Fruit fly (Drosophila melanogaster) Kc167 (cell line): ENCODE results near the gene Prosbeta4.

ENCODE experiments used
- Myc ChIP-seq: fragments of >200 bp; optimal IDR thresholded peaks from 2 replicates; lab custom pipeline; 2017; ENCODE audit warnings: missing external identifiers
- Sin3A ChIP-seq: fragments of >200 bp; optimal IDR thresholded peaks from 2 replicates; lab custom pipeline; 2018; ENCODE audit warnings: missing external identifiers
- h ChIP-seq: fragments of >200 bp; optimal IDR thresholded peaks from 3 replicates; lab custom pipeline; 2018; ENCODE audit warnings: missing external identifiers
- insv ChIP-seq: fragments of >200 bp; optimal IDR thresholded peaks from 3 replicates; lab custom pipeline; 2018; ENCODE audit warnings: missing external identifiers
- psq ChIP-seq: fragments of >200 bp; optimal IDR thresholded peaks from 2 replicates; lab custom pipeline; 2017; ENCODE audit warnings: missing external identifiers
- ttk ChIP-seq: sonication (Bioruptor generic); optimal IDR thresholded peaks from 2 replicates; lab custom pipeline; 2017; ENCODE audit warnings: missing external identifiers

Gene Prosbeta4

DNA sequence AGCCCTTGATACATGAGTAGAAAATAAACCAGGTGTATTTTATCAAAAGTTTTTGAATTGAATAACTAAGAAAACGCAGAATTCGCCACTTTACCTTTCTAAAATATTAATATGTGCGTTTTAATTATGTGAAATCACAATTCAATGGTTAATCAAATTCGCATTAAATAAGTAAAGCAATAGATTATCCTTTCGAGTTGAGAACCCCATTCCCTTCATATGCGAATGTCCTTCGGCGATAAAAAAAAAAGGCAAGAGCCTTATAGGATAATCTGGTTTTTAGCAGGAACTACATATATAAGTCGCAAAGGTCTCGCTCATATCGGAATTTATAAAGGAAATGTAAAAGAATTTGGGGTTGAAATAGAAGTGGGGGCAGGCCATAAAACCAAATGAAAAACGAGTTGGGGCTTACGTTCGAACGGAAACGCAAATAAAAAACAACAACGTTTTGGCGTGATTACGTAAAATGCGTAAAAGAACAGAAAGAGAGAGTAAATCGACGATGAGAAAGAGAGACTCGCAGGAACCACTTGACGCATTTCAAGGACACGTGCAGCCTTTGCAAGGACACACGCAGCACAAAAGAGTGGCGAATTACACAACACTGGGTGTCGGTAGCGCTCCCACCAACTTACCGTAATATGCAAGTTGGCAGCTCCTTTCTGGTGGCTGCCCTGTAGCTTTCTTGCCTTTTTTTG, 16.6 kb downstream of the Prosbeta4 start:
- TF ChIP-seq psq (lab: Kevin White, UChicago) (no peak), Sin3A (no peak), h (lab: Kevin White, UChicago) (no peak), ttk (lab: Kevin White, UChicago) (no peak), insv (lab: Kevin White, UChicago) (no peak), Myc (lab: Kevin White, UChicago) (no peak)

dm6 chr2L:16713929-16714328, 18.0 kb downstream of the Prosbeta4 start:
- no peak for TF ChIP-seq Sin3A
- TF ChIP-seq h (lab: Kevin White, UChicago), result no peak
- no peak for TF ChIP-seq Myc (lab: Kevin White, UChicago)
- no peak for TF ChIP-seq insv (lab: Kevin White, UChicago)
- no peak for TF ChIP-seq ttk (lab: Kevin White, UChicago)
- TF ChIP-seq psq (lab: Kevin White, UChicago), result no peak

DNA sequence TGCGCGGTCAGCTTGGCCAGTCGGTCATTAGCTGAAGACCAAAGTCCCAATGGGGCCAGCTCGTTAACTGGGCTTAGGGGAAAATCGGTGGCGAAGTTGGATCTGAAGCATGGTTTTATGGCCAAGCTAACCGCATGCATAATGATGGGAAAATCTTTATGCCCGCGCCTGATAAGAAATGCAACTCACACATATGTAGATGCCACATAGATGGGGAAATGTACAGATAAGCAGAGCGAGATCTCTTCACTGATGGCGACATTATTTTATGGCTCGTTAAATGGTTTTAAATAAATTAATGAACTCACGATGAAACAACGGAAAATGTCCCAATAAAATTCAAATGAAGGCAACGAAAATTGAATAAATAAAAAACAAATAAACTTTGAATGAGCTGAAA, 20.0 kb downstream of the Prosbeta4 start:
- TF ChIP-seq ttk (lab: Kevin White, UChicago), result no peak
- TF ChIP-seq insv (lab: Kevin White, UChicago), result no peak
- TF ChIP-seq Myc (lab: Kevin White, UChicago), result no peak
- TF ChIP-seq psq (lab: Kevin White, UChicago), result no peak
- no peak for TF ChIP-seq h (lab: Kevin White, UChicago)
- TF ChIP-seq Sin3A, result no peak

DNA sequence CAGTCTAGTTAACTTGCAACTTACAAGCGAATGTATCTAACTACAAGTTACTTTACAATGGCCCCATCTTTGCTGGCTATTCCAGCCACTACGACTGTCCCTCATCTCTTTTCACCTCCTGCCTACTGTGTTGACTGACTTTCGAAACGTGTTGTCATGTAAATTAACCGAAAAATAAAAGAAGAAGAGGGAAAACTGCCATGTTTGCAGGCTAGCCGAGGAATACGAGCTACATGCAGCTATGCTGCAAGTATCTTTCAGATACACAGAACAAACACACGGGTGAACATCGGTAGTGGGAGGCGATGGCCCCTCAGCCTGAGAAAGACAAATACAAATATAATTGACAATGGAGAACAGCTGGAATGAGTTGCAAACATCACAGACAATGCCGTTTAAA, 21.3 kb downstream of the Prosbeta4 start:
- TF ChIP-seq h (lab: Kevin White, UChicago) (no peak), insv (lab: Kevin White, UChicago) (no peak), Sin3A (no peak)

- no peak for TF ChIP-seq insv (lab: Kevin White, UChicago)
- TF ChIP-seq psq (lab: Kevin White, UChicago), result no peak
- TF ChIP-seq h (lab: Kevin White, UChicago), result no peak
- no peak for TF ChIP-seq Sin3A
- TF ChIP-seq ttk (lab: Kevin White, UChicago), result no peak
- TF ChIP-seq Myc (lab: Kevin White, UChicago), result no peak
These were observed 21.7 kb downstream of the Prosbeta4 start for dm6 chr2L:16710234-16710633.

- TF ChIP-seq ttk (lab: Kevin White, UChicago) (no peak), insv (lab: Kevin White, UChicago) (no peak), h (lab: Kevin White, UChicago) (no peak), Sin3A (no peak), Myc (lab: Kevin White, UChicago) (no peak), psq (lab: Kevin White, UChicago) (no peak)
These were observed 22.2 kb downstream of the Prosbeta4 start for dm6 chr2L:16709693-16710092.

DNA sequence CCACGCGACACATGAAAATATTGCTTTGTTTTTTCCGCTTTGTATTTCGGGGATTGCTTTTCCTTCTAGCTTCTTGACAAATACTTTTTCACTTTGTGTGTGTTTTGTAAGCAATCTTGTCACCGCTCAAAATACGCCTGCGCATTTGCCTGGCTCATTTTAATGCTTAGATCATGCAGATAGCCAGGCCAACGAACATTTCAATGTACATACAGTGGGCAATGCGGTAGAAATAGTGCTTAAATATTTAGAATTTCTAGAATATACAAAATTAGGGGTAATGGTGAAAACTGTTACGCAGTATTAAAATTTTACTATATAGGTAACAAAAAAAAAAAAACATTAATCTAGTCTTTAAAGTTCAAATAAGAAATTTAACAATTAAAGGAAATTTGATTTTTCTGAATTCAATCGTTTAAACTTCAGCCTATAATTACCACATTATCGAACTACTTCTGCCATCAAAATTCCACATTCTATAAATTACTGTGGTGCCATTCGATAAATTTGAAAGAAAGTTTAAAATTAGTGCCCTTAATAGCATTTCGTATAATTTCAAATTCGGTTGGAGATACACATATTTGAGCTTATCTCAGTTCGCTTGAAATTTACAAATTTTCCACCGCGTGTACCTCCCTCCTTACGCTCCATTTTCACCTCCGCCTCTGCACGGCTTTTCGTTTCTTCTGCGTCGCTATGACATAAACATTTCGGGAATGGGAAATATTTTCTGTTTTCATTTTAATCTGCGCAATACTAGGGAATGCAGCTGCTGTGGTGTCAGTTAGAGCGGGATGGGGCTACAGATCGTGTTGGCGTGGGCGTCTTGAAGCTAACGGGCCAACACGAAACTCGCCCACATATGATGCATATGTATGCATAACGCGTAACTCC, 24.8 kb downstream of the Prosbeta4 start:
- no peak for TF ChIP-seq Sin3A
- no peak for TF ChIP-seq h (lab: Kevin White, UChicago)
- TF ChIP-seq psq (lab: Kevin White, UChicago), result no peak
- TF ChIP-seq ttk (lab: Kevin White, UChicago), result no peak
- TF ChIP-seq insv (lab: Kevin White, UChicago), result no peak
- TF ChIP-seq Myc (lab: Kevin White, UChicago), result no peak

DNA sequence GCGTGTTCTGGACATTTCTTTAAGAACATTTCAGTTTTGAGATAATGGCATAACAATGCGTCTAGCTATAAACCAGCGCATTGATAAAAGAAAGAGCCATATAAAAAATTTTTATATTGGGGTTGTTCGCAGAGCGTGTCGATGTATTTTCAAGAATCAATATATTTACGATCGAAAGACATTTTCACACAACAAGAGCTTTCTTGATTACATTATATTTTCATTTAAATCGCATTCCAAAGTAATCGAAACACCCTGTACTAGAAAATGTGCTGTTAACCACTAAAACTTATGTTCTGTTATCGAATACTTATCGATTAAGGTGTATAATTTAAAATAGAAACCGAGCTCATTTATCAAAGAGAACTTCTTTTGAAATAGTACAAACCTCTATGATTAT, 28.2 kb downstream of the Prosbeta4 start:
- TF ChIP-seq h (lab: Kevin White, UChicago) (no peak), psq (lab: Kevin White, UChicago) (peak; percentile 53)

DNA sequence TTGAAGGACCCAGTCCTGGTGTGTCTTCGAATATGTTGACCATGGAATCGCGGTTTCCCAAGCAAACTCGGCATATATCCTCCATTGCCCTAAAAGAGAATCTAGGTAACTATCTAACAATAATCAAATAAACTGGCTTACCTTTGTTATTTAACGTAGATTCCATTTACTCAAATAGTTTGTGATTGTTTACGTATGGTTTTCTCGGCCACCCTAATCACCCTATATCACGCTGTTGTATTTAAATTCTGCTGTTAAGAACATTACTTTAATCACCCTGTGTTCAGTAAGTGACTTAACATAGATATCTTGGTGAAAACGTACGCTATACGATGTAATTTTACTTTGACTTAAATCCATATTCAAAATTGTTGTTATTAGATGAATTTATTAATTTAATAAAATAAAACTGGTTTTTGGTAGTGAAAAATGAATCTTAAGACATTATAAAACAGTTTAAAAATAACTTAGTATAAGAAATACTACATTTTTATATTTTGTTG, 28.9 kb downstream of the Prosbeta4 start:
- peak; percentile 46 for TF ChIP-seq psq (lab: Kevin White, UChicago)
- no peak for TF ChIP-seq insv (lab: Kevin White, UChicago)

DNA sequence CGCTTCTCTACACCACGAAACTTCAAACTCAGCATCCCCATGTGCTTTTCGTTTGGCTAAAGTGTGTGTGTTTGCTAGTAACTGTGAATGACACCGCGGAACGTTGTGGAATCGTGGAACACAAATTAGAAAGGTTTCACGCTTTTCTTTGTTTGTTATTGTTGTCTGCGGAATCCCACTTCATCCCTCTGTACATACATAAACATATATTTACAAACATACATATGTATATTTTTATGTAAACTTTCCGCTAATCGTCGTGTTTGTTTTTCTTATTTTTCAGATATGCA, 41.4 kb downstream of the Prosbeta4 start:
- TF ChIP-seq h (lab: Kevin White, UChicago) (no peak), insv (lab: Kevin White, UChicago) (no peak), Sin3A (no peak), ttk (lab: Kevin White, UChicago) (no peak), psq (lab: Kevin White, UChicago) (no peak), Myc (lab: Kevin White, UChicago) (no peak)

DNA sequence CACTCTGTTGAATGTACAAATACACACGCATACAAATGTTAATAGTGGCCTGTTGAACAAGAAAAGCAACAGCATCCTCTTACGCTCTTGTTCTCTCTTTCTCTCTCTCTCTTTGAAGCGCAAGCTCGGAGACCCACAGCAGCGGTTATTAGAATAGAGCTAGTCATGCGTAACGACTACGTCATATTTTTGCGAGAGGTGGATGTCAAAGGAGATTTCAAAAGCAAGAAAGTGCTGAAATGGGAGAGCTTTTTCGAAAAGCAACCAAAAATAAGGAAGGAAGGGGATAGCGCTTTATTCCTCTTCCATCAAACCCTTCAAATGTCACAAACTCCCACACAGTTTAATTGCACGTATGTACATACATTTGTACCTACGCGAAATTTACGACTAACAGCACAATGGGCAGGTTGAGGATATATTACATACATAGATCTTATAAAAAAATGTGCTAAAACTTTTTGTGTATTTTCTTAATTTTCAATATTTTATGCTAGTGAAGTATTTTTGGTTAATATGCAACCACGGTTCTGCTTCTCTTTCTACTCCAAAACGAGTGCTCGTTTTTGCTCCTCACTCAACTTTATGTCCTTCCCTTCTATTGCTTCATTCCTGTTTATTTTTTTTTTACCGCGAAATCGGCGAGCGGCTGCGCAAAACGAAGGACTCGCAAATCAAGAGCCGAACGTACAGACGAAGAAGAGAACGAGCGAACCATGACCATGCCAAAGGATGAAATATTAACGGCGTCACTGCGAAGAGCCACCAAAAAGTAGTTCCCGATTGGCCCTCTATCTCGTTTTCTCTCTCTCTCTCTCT, 41.9 kb downstream of the Prosbeta4 start:
- TF ChIP-seq psq (lab: Kevin White, UChicago), result no peak
- no peak for TF ChIP-seq ttk (lab: Kevin White, UChicago)
- TF ChIP-seq insv (lab: Kevin White, UChicago), result no peak
- no peak for TF ChIP-seq h (lab: Kevin White, UChicago)
- no peak for TF ChIP-seq Sin3A
- no peak for TF ChIP-seq Myc (lab: Kevin White, UChicago)
